Fruit fly (Drosophila melanogaster): ENCODE results near the gene PGS1.
A peak's percentile ranks its signal among the peaks of the same experiment; 100 is the strongest.

Gene PGS1

DNA sequence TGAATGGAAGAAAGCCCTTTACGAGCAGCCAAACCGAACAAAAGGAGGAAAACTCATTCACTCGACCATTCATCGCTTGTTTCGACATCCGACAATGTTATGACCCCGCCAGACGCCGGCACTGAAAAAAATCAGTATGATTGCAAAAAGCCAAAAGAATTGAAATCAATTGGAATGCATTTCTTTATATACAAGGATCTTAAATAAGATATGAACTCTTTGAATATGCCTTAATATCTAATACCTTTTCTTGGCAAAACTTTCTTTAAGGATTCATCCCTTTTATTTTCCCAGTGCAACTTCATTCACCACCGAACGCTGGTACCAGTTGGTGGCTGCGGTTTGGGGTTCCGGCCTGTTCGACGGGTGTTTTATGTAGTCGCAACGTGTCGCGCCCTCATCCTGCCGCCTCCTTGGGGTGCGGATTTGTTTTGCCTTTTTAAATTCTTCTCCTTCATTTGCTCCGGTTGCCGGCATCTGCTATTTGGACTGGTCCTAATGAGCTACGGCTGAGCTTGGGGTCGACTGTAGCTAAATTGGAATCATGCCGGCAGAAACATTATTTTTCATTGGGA, 26.0 kb downstream of the PGS1 start (continued):
- peak; percentile 57; the same call in 1 of the 2 replicates for TF ChIP-seq CG5953 (GFP tag; IDR thresholded peaks at IDR 0.05)
- peak; percentile 37 for TF ChIP-seq Ets97D (GFP tag; optimal IDR thresholded peaks at IDR 0.05)
- peak; percentile 88 for TF ChIP-seq lilli (GFP tag; optimal IDR thresholded peaks at IDR 0.05)
- peak; percentile 82 for TF ChIP-seq Oli (tag; optimal IDR thresholded peaks at IDR 0.05)
- TF ChIP-seq jumu (GFP tag; optimal IDR thresholded peaks at IDR 0.05), result peak; percentile 34
- peak; percentile 89 for TF ChIP-seq Dek (tag; optimal IDR thresholded peaks at IDR 0.05)
- TF ChIP-seq grn (GFP tag; optimal IDR thresholded peaks at IDR 0.05), result peak; percentile 44
- TF ChIP-seq dimm (GFP tag; IDR thresholded peaks at IDR 0.05), result peak; percentile 65
- TF ChIP-seq Mad (GFP tag; optimal IDR thresholded peaks at IDR 0.05), result peak; percentile 72
- TF ChIP-seq Lhr (GFP tag; optimal IDR thresholded peaks at IDR 0.05), result peak; percentile 27
- peak; percentile 76 for TF ChIP-seq Bteb2 (GFP tag; optimal IDR thresholded peaks at IDR 0.05)
- peak; percentile 89 for TF ChIP-seq CoRest (tag; optimal IDR thresholded peaks at IDR 0.05)
- peak; percentile 74 for TF ChIP-seq Taf1 (GFP tag; IDR thresholded peaks at IDR 0.05)
- TF ChIP-seq Oaz (GFP tag; IDR thresholded peaks at IDR 0.05), result peak; percentile 85
- peak; percentile 69; the same call in 2 of the 3 replicates for TF ChIP-seq CG2889 (GFP tag; IDR thresholded peaks at IDR 0.05)
- TF ChIP-seq wdn (GFP tag; IDR thresholded peaks at IDR 0.05), result peak; percentile 76
- TF ChIP-seq CG34376 (GFP tag; optimal IDR thresholded peaks at IDR 0.05), result peak; percentile 87
- TF ChIP-seq vfl (GFP tag; optimal IDR thresholded peaks at IDR 0.05), result peak; percentile 76
- TF ChIP-seq CG8765 (GFP tag; IDR thresholded peaks at IDR 0.05), result peak; percentile 18; the same call in 1 of the 2 replicates
- TF ChIP-seq MBD-R2 (GFP tag; IDR thresholded peaks at IDR 0.05), result peak; percentile 60; the same call in 1 of the 2 replicates
- peak; percentile 92 for TF ChIP-seq ci (GFP tag; IDR thresholded peaks at IDR 0.05)
- peak; percentile 67 for TF ChIP-seq CG12155 (GFP tag; optimal IDR thresholded peaks at IDR 0.05)
- peak; percentile 89 for TF ChIP-seq vvl (GFP tag; IDR thresholded peaks at IDR 0.05)
- peak; percentile 62 for TF ChIP-seq CG6254 (GFP tag; optimal IDR thresholded peaks at IDR 0.05)
- peak; percentile 25 for TF ChIP-seq CG14965 (GFP tag; optimal IDR thresholded peaks at IDR 0.05; ENCODE audit: borderline replicate concordance)
- peak; percentile 66 for TF ChIP-seq Deaf1 (tag; optimal IDR thresholded peaks at IDR 0.05)
- TF ChIP-seq CG10366 (GFP tag; IDR thresholded peaks at IDR 0.05), result peak; percentile 84
- peak; percentile 83 for TF ChIP-seq CG16863 (GFP tag; optimal IDR thresholded peaks at IDR 0.05)
- TF ChIP-seq CG8478 (optimal IDR thresholded peaks at IDR 0.05), result no peak
- TF ChIP-seq CG8281 (tag; optimal IDR thresholded peaks at IDR 0.05), result peak; percentile 59
- peak; percentile 87 for TF ChIP-seq CG30403 (GFP tag; optimal IDR thresholded peaks at IDR 0.05)
- TF ChIP-seq ATbp (GFP tag; optimal IDR thresholded peaks at IDR 0.05), result peak; percentile 88
- peak; percentile 86 for TF ChIP-seq CG6854 (GFP tag; optimal IDR thresholded peaks at IDR 0.05)
- TF ChIP-seq gcm2 (GFP tag; optimal IDR thresholded peaks at IDR 0.05), result peak; percentile 40
- peak; percentile 83 to 86 for TF ChIP-seq dpn (GFP tag; optimal IDR thresholded peaks at IDR 0.05)
- peak; percentile 63; the same call in 1 of the 3 replicates for TF ChIP-seq otp (GFP tag; IDR thresholded peaks at IDR 0.05)
- TF ChIP-seq CG7928 (GFP tag; optimal IDR thresholded peaks at IDR 0.05), result peak; percentile 8
- peak; percentile 60 for TF ChIP-seq btn (GFP tag; optimal IDR thresholded peaks at IDR 0.05)
- TF ChIP-seq CG4328 (GFP tag; optimal IDR thresholded peaks at IDR 0.05), result peak; percentile 88
- peak; percentile 15 to 93 for TF ChIP-seq eve (GFP tag; optimal IDR thresholded peaks at IDR 0.05)
- TF ChIP-seq chif (GFP tag; optimal IDR thresholded peaks at IDR 0.05), result peak; percentile 61 to 81
- TF ChIP-seq Nf-YC (tag; optimal IDR thresholded peaks at IDR 0.05), result peak; percentile 76
- peak; percentile 81 for TF ChIP-seq CG8388 (GFP tag; optimal IDR thresholded peaks at IDR 0.05)
- peak; percentile 95 for TF ChIP-seq Hmr (GFP tag; optimal IDR thresholded peaks at IDR 0.05)
- TF ChIP-seq CG17568 (GFP tag; optimal IDR thresholded peaks at IDR 0.05), result peak; percentile 61
- TF ChIP-seq CG18619 (GFP tag; optimal IDR thresholded peaks at IDR 0.05), result peak; percentile 85
- peak; percentile 78 for TF ChIP-seq B-H1 (GFP tag; IDR thresholded peaks at IDR 0.05)
- peak; percentile 78 for TF ChIP-seq CG4424 (GFP tag; optimal IDR thresholded peaks at IDR 0.05)
- TF ChIP-seq cg (GFP tag; optimal IDR thresholded peaks at IDR 0.05), result no peak
- 0 out of 3 replicates have a peak, but pooled peaks have one; percentile 59 for TF ChIP-seq C15 (GFP tag; IDR thresholded peaks at IDR 0.05)
- TF ChIP-seq CG3726 (GFP tag; IDR thresholded peaks at IDR 0.05), result 0 out of 3 replicates have a peak, but pooled peaks have one; percentile 57
